Worm (Caenorhabditis elegans) whole organism, mixed stage, embryonic: ENCODE measurements around the gene Y12A6A.1.
A peak's percentile ranks its signal among the peaks of the same experiment; 100 is the strongest.

ENCODE experiments used
- M03D4.4 ChIP-seq: sonication (generic microtip); optimal IDR thresholded peaks from 2 replicates; lab custom pipeline; 2017; ENCODE audit warnings: mild to moderate bottlenecking, missing genetic modification characterization, missing compliant biosample characterization
- bed-3 ChIP-seq: fragments of 200-800 bp; sonication (Bioruptor generic); optimal IDR thresholded peaks from 3 replicates; lab custom pipeline; 2018; ENCODE audit warnings: mild to moderate bottlenecking, missing genetic modification characterization, moderate library complexity, missing compliant biosample characterization
- blmp-1 ChIP-seq: fragments of 150-350 bp; optimal IDR thresholded peaks from 2 replicates; lab custom pipeline; 2014; ENCODE audit warnings: missing biosample characterization, missing genetic modification characterization
- ceh-39 ChIP-seq: fragments of 150-350 bp; optimal IDR thresholded peaks from 2 replicates; lab custom pipeline; 2014; ENCODE audit warnings: missing biosample characterization, missing genetic modification characterization
- ceh-43 ChIP-seq: fragments of 200-800 bp; sonication (Bioruptor generic); optimal IDR thresholded peaks from 2 replicates; lab custom pipeline; 2018; ENCODE audit warnings: mild to moderate bottlenecking, missing genetic modification characterization, moderate library complexity, missing compliant biosample characterization
- ceh-83 ChIP-seq: fragments of 200-800 bp; sonication (Bioruptor generic); optimal IDR thresholded peaks from 2 replicates; lab custom pipeline; 2018; ENCODE audit warnings: mild to moderate bottlenecking, missing genetic modification characterization, missing compliant biosample characterization
- ces-1 ChIP-seq: fragments of 150-350 bp; optimal IDR thresholded peaks from 2 replicates; lab custom pipeline; 2014; ENCODE audit warnings: missing biosample characterization, missing genetic modification reagents, missing genetic modification characterization
- cnd-1 ChIP-seq: fragments of 200-800 bp; sonication (Bioruptor generic); optimal IDR thresholded peaks from 2 replicates; lab custom pipeline; 2018; ENCODE audit warnings: mild to moderate bottlenecking, missing genetic modification characterization, missing compliant biosample characterization
- drap-1 ChIP-seq: fragments of 200-800 bp; sonication (Bioruptor generic); optimal IDR thresholded peaks from 3 replicates; lab custom pipeline; 2018; ENCODE audit warnings: mild to moderate bottlenecking, missing genetic modification characterization, missing compliant biosample characterization
- elt-1 ChIP-seq: sonication (generic microtip); optimal IDR thresholded peaks from 2 replicates; lab custom pipeline; 2017; ENCODE audit warnings: missing genetic modification characterization, mild to moderate bottlenecking, missing compliant biosample characterization, antibody characterized with exemption, moderate library complexity, borderline replicate concordance; ENCODE audit not compliant: insufficient read depth
- elt-3 ChIP-seq: fragments of 150-350 bp; optimal IDR thresholded peaks from 2 replicates; lab custom pipeline; 2014; ENCODE audit warnings: missing biosample characterization, missing genetic modification characterization
- flh-1 ChIP-seq: fragments of 200-800 bp; sonication (Bioruptor generic); optimal IDR thresholded peaks from 2 replicates; lab custom pipeline; 2018; ENCODE audit warnings: mild to moderate bottlenecking, missing genetic modification characterization, moderate library complexity, missing compliant biosample characterization
- ham-2 ChIP-seq: fragments of 200-800 bp; sonication (Bioruptor generic); optimal IDR thresholded peaks from 2 replicates; lab custom pipeline; 2018; ENCODE audit warnings: mild to moderate bottlenecking, missing genetic modification characterization, missing compliant biosample characterization
- hlh-1 ChIP-seq: fragments of 150-350 bp; optimal IDR thresholded peaks from 2 replicates; lab custom pipeline; 2014; ENCODE audit warnings: missing biosample characterization, missing genetic modification reagents, missing genetic modification characterization
- lin-13 ChIP-seq: fragments of 150-350 bp; optimal IDR thresholded peaks from 2 replicates; lab custom pipeline; 2014; ENCODE audit warnings: missing biosample characterization, missing genetic modification characterization
- lin-32 ChIP-seq: fragments of 200-800 bp; sonication (Bioruptor generic); optimal IDR thresholded peaks from 2 replicates; lab custom pipeline; 2018; ENCODE audit warnings: mild to moderate bottlenecking, missing genetic modification characterization, missing compliant biosample characterization
- lsy-2 ChIP-seq: fragments of 150-350 bp; optimal IDR thresholded peaks from 2 replicates; lab custom pipeline; 2014; ENCODE audit warnings: missing biosample characterization, missing genetic modification characterization
- mab-5 ChIP-seq: fragments of 150-350 bp; optimal IDR thresholded peaks from 2 replicates; lab custom pipeline; 2014; ENCODE audit warnings: missing biosample characterization, missing genetic modification characterization
- mep-1 ChIP-seq: fragments of 150-350 bp; optimal IDR thresholded peaks from 2 replicates; lab custom pipeline; 2017; ENCODE audit warnings: missing biosample characterization, missing genetic modification reagents, missing genetic modification characterization, inconsistent platforms
- mls-2 ChIP-seq: sonication (generic microtip); optimal IDR thresholded peaks from 2 replicates; lab custom pipeline; 2016; ENCODE audit warnings: mild to moderate bottlenecking, missing genetic modification characterization, moderate library complexity, missing compliant biosample characterization
- nhr-12 ChIP-seq: fragments of 150-350 bp; optimal IDR thresholded peaks from 2 replicates; lab custom pipeline; 2014; ENCODE audit warnings: missing biosample characterization, missing genetic modification characterization
- nhr-2 ChIP-seq: fragments of 150-350 bp; optimal IDR thresholded peaks from 2 replicates; lab custom pipeline; 2014; ENCODE audit warnings: missing biosample characterization, missing genetic modification characterization
- nhr-237 ChIP-seq: fragments of 150-350 bp; optimal IDR thresholded peaks from 2 replicates; lab custom pipeline; 2014; ENCODE audit warnings: missing biosample characterization, missing genetic modification characterization
- nhr-28 ChIP-seq: fragments of 150-350 bp; optimal IDR thresholded peaks from 2 replicates; lab custom pipeline; 2014; ENCODE audit warnings: missing biosample characterization, missing genetic modification characterization
- nhr-76 ChIP-seq: sonication (generic microtip); optimal IDR thresholded peaks from 2 replicates; lab custom pipeline; 2017; ENCODE audit warnings: missing biosample characterization, missing genetic modification characterization
- pha-4 ChIP-seq: fragments of 150-350 bp; optimal IDR thresholded peaks from 2 replicates; lab custom pipeline; 2018; ENCODE audit warnings: missing biosample characterization, missing genetic modification reagents, missing genetic modification characterization
- sem-2 ChIP-seq: fragments of 200-800 bp; sonication (Bioruptor generic); optimal IDR thresholded peaks from 2 replicates; lab custom pipeline; 2018; ENCODE audit warnings: mild to moderate bottlenecking, missing genetic modification characterization, missing compliant biosample characterization
- snpc-4 ChIP-seq: fragments of 150-350 bp; optimal IDR thresholded peaks from 2 replicates; lab custom pipeline; 2014; ENCODE audit warnings: missing biosample characterization, missing genetic modification characterization
- sptf-1 ChIP-seq: sonication (generic microtip); optimal IDR thresholded peaks from 2 replicates; lab custom pipeline; 2017; ENCODE audit warnings: mild to moderate bottlenecking, missing genetic modification characterization, moderate library complexity, missing compliant biosample characterization
- tbx-8 ChIP-seq: fragments of 200-800 bp; sonication (Bioruptor generic); optimal IDR thresholded peaks from 2 replicates; lab custom pipeline; 2018; ENCODE audit warnings: mild to moderate bottlenecking, missing genetic modification characterization, moderate library complexity, missing compliant biosample characterization
- unc-120 ChIP-seq: sonication (generic microtip); optimal IDR thresholded peaks from 2 replicates; lab custom pipeline; 2017; ENCODE audit warnings: missing genetic modification characterization, missing compliant biosample characterization; ENCODE audit not compliant: poor library complexity, severe bottlenecking
- unc-39 ChIP-seq: fragments of 150-350 bp; optimal IDR thresholded peaks from 2 replicates; lab custom pipeline; 2014; ENCODE audit warnings: missing biosample characterization, missing genetic modification characterization
- unc-62 ChIP-seq: fragments of 150-350 bp; optimal IDR thresholded peaks from 2 replicates; lab custom pipeline; 2014; ENCODE audit warnings: missing biosample characterization, missing genetic modification reagents, missing genetic modification characterization
- zip-8 ChIP-seq: fragments of 150-350 bp; optimal IDR thresholded peaks from 2 replicates; lab custom pipeline; 2014; ENCODE audit warnings: missing biosample characterization, missing genetic modification characterization
- ztf-11 ChIP-seq: fragments of 150-350 bp; optimal IDR thresholded peaks from 2 replicates; lab custom pipeline; 2014; ENCODE audit warnings: missing biosample characterization, missing genetic modification characterization

Y12A6A.1 gene

ce11 chrX:13655769-13656168 is 34.2 kb upstream of the Y12A6A.1 start:
- no peak for TF ChIP-seq nhr-237 (tag; lab: Kevin White, UChicago)
- no peak for TF ChIP-seq ztf-11 (tag; lab: Kevin White, UChicago)
- no peak for TF ChIP-seq zip-8 (tag; lab: Kevin White, UChicago)
- no peak for TF ChIP-seq lsy-2
- no peak for TF ChIP-seq ham-2 (GFP tag; lab: Kevin White, UChicago)
- no peak for TF ChIP-seq mab-5
- TF ChIP-seq unc-120 (tag; lab: Kevin White, UChicago): no peak
- no peak for TF ChIP-seq elt-3 (tag; lab: Kevin White, UChicago)
- no peak for TF ChIP-seq ceh-83 (GFP tag; lab: Kevin White, UChicago)
- no peak for TF ChIP-seq nhr-2 (tag; lab: Kevin White, UChicago)
- no peak for TF ChIP-seq nhr-76 (tag; lab: Kevin White, UChicago)
- no peak for TF ChIP-seq nhr-12
- TF ChIP-seq lin-32 (GFP tag; lab: Kevin White, UChicago): no peak
- no peak for TF ChIP-seq elt-1
- no peak for TF ChIP-seq unc-39 (tag; lab: Kevin White, UChicago)
- no peak for TF ChIP-seq bed-3 (GFP tag; lab: Kevin White, UChicago)
- TF ChIP-seq cnd-1 (tag; lab: Kevin White, UChicago): no peak

DNA sequence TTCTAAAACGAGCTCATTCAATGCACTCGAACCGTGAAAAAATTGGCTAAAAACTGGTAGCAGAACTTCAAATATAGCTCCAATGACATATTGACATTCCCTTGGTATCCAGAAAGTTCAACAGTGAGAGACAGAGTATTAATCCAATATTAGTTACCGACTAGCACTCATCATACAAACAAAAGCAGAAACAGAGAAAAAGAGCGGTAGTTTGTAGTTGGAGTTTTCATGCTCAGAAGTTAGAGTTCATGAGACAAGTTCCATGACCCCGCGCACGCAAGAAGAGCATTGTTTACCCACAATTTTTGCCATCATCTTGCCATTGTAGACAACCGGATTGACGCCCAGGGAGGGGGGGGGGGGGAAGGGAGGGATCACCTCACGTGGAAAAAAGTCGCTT is 32.7 kb upstream of the Y12A6A.1 start:
- TF ChIP-seq blmp-1 (no peak), sptf-1 (tag; lab: Kevin White, UChicago) (peak; percentile 10)

DNA sequence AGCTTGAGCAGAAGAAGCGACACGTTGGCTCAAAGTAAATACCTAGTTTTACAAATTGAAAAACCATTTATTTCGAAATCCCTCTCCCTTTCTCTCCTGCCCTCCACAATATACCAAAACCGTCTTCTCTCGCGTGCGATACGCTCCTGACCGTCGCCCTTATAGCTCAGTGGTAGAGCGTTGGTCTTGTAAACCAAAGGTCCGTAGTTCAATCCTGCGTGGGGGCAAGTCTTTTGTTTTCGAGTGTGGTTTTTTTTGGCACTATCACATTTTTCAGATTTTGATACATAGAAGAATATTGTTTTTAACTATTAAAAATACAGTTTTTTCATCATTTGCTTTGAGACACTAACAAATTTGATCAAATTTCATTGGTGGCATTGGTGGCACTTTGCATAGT is 32.0 kb upstream of the Y12A6A.1 start:
- TF ChIP-seq sem-2 (GFP tag; lab: Kevin White, UChicago) (peak; percentile 49), ces-1 (GFP tag; lab: Kevin White, UChicago) (no peak), ceh-83 (GFP tag; lab: Kevin White, UChicago) (peak; percentile 65), lin-32 (GFP tag; lab: Kevin White, UChicago) (peak; percentile 14), nhr-76 (tag; lab: Kevin White, UChicago) (no peak), unc-39 (tag; lab: Kevin White, UChicago) (no peak), unc-120 (tag; lab: Kevin White, UChicago) (peak; percentile 4), nhr-2 (tag; lab: Kevin White, UChicago) (no peak), zip-8 (tag; lab: Kevin White, UChicago) (no peak), cnd-1 (tag; lab: Kevin White, UChicago) (peak; percentile 61), elt-3 (tag; lab: Kevin White, UChicago) (no peak), bed-3 (GFP tag; lab: Kevin White, UChicago) (peak; percentile 22), blmp-1 (no peak), hlh-1 (tag; lab: Kevin White, UChicago) (no peak), tbx-8 (peak; percentile 13), ceh-43 (GFP tag; lab: Kevin White, UChicago) (no peak), unc-62 (no peak), ceh-39 (tag; lab: Kevin White, UChicago) (no peak), mls-2 (peak; percentile 4), sptf-1 (tag; lab: Kevin White, UChicago) (peak; percentile 74), nhr-28 (tag; lab: Kevin White, UChicago) (no peak), lin-13 (tag; lab: Kevin White, UChicago) (no peak), lsy-2 (no peak), pha-4 (tag; lab: Kevin White, UChicago) (no peak), elt-1 (no peak), nhr-237 (tag; lab: Kevin White, UChicago) (no peak), mep-1 (no peak), drap-1 (GFP tag; lab: Kevin White, UChicago) (no peak), snpc-4 (tag; lab: Kevin White, UChicago) (no peak), nhr-12 (no peak), ham-2 (GFP tag; lab: Kevin White, UChicago) (no peak), mab-5 (no peak), ztf-11 (tag; lab: Kevin White, UChicago) (no peak), M03D4.4 (tag; lab: Kevin White, UChicago) (peak; percentile 52), flh-1 (GFP tag; lab: Kevin White, UChicago) (no peak)

ce11 chrX:13650799-13651198 is 29.3 kb upstream of the Y12A6A.1 start, which contains the start of gene C40C9.4:
Gene C40C9.4 (plus strand): TSS chrX:13651099.
- TF ChIP-seq M03D4.4 (tag; lab: Kevin White, UChicago) (no peak), zip-8 (tag; lab: Kevin White, UChicago) (no peak), flh-1 (GFP tag; lab: Kevin White, UChicago) (no peak), unc-62 (no peak), nhr-12 (no peak), sem-2 (GFP tag; lab: Kevin White, UChicago) (no peak), elt-1 (no peak), mep-1 (no peak), ham-2 (GFP tag; lab: Kevin White, UChicago) (no peak), tbx-8 (no peak), ceh-39 (tag; lab: Kevin White, UChicago) (no peak), hlh-1 (tag; lab: Kevin White, UChicago) (no peak), nhr-2 (tag; lab: Kevin White, UChicago) (no peak)
- TF ChIP-seq, all 35 proteins: peak for 0
